Worm (Caenorhabditis elegans) whole organism, L2 larva: ENCODE measurements around the gene ZK353.3.

Source experiments
- C34F6.9 ChIP-seq: fragments of 150-350 bp; optimal IDR thresholded peaks from 2 replicates; lab custom pipeline; 2014; ENCODE audit warnings: missing biosample characterization, missing genetic modification characterization
- F13H6.1 ChIP-seq: sonication (generic microtip); optimal IDR thresholded peaks from 2 replicates; lab custom pipeline; 2016; ENCODE audit warnings: missing genetic modification characterization, missing compliant biosample characterization
- Y55F3AM.14 ChIP-seq: fragments of 200-800 bp; sonication (Bioruptor generic); optimal IDR thresholded peaks from 2 replicates; lab custom pipeline; 2018; ENCODE audit warnings: mild to moderate bottlenecking, missing genetic modification characterization, missing compliant biosample characterization
- ZK546.5 ChIP-seq: sonication (generic microtip); optimal IDR thresholded peaks from 2 replicates; lab custom pipeline; 2017; ENCODE audit warnings: missing biosample characterization, missing genetic modification characterization
- blmp-1 ChIP-seq: sonication (generic microtip); optimal IDR thresholded peaks from 2 replicates; lab custom pipeline; 2017; ENCODE audit warnings: missing genetic modification characterization, mild to moderate bottlenecking, missing compliant biosample characterization, antibody characterized with exemption, moderate library complexity; ENCODE audit not compliant: insufficient read depth
- crh-2 ChIP-seq: sonication (generic microtip); optimal IDR thresholded peaks from 2 replicates; lab custom pipeline; 2017; ENCODE audit warnings: missing biosample characterization, missing genetic modification characterization
- dmd-4 ChIP-seq: sonication (generic microtip); optimal IDR thresholded peaks from 2 replicates; lab custom pipeline; 2017; ENCODE audit warnings: missing biosample characterization, missing genetic modification characterization
- egl-27 ChIP-seq: sonication (generic microtip); optimal IDR thresholded peaks from 3 replicates; lab custom pipeline; 2017; ENCODE audit warnings: missing biosample characterization, missing genetic modification reagents, missing genetic modification characterization
- elt-1 ChIP-seq: fragments of 150-350 bp; optimal IDR thresholded peaks from 2 replicates; lab custom pipeline; 2014; ENCODE audit warnings: missing biosample characterization, missing genetic modification characterization
- elt-3 ChIP-seq: sonication (generic microtip); optimal IDR thresholded peaks from 2 replicates; lab custom pipeline; 2017; ENCODE audit warnings: missing biosample characterization, missing genetic modification characterization
- fos-1 ChIP-seq: fragments of 150-350 bp; optimal IDR thresholded peaks from 2 replicates; lab custom pipeline; 2014; ENCODE audit warnings: missing biosample characterization, missing genetic modification characterization
- gmeb-1 ChIP-seq: fragments of 150-350 bp; optimal IDR thresholded peaks from 2 replicates; lab custom pipeline; 2014; ENCODE audit warnings: missing biosample characterization, missing genetic modification characterization
- lin-11 ChIP-seq: fragments of 150-350 bp; sonication (generic microtip); optimal IDR thresholded peaks from 2 replicates; lab custom pipeline; 2014; ENCODE audit warnings: missing biosample characterization, missing genetic modification characterization, inconsistent platforms, mixed read lengths
- lin-13 ChIP-seq: fragments of 150-350 bp; optimal IDR thresholded peaks from 2 replicates; lab custom pipeline; 2014; ENCODE audit warnings: missing biosample characterization, missing genetic modification reagents, missing genetic modification characterization
- lin-39 ChIP-seq: fragments of 150-350 bp; optimal IDR thresholded peaks from 2 replicates; lab custom pipeline; 2014; ENCODE audit warnings: missing biosample characterization, missing genetic modification reagents, missing genetic modification characterization
- lsy-2 ChIP-seq, 2 experiments: fragments of 150-350 bp in 1 of 2; sonication (generic microtip) in 1 of 2; optimal IDR thresholded peaks; 2 replicates each; lab custom pipeline; 2014 to 2017; ENCODE audit warnings: missing biosample characterization in 2 of 2, missing genetic modification characterization in 2 of 2
- mab-5 ChIP-seq: fragments of 150-350 bp; optimal IDR thresholded peaks from 2 replicates; lab custom pipeline; 2014; ENCODE audit warnings: missing biosample characterization, missing genetic modification characterization
- mbf-1 ChIP-seq: sonication (generic microtip); optimal IDR thresholded peaks from 2 replicates; lab custom pipeline; 2017; ENCODE audit warnings: missing biosample characterization, missing genetic modification characterization
- mdl-1 ChIP-seq, 2 experiments: fragments of 150-350 bp in 1 of 2; sonication (generic microtip) in 1 of 2; optimal IDR thresholded peaks; 2 replicates each; lab custom pipeline; 2017; ENCODE audit warnings: missing biosample characterization in 2 of 2, missing genetic modification characterization in 2 of 2
- nhr-11 ChIP-seq: fragments of 150-350 bp; optimal IDR thresholded peaks from 2 replicates; lab custom pipeline; 2014; ENCODE audit warnings: missing biosample characterization, missing genetic modification characterization
- nhr-12 ChIP-seq: fragments of 150-350 bp; optimal IDR thresholded peaks from 2 replicates; lab custom pipeline; 2014; ENCODE audit warnings: missing biosample characterization, missing genetic modification characterization
- nhr-129 ChIP-seq: fragments of 150-350 bp; optimal IDR thresholded peaks from 2 replicates; lab custom pipeline; 2014; ENCODE audit warnings: missing biosample characterization, missing genetic modification characterization
- nhr-21 ChIP-seq: fragments of 150-350 bp; optimal IDR thresholded peaks from 2 replicates; lab custom pipeline; 2014; ENCODE audit warnings: missing biosample characterization, missing genetic modification characterization
- nhr-23 ChIP-seq: fragments of 150-350 bp; optimal IDR thresholded peaks from 2 replicates; lab custom pipeline; 2014; ENCODE audit warnings: missing biosample characterization, missing genetic modification reagents, missing genetic modification characterization
- nhr-237 ChIP-seq: fragments of 150-350 bp; optimal IDR thresholded peaks from 2 replicates; lab custom pipeline; 2014; ENCODE audit warnings: missing biosample characterization, missing genetic modification characterization
- nhr-25 ChIP-seq: fragments of 150-350 bp; sonication (generic microtip); optimal IDR thresholded peaks from 3 replicates; lab custom pipeline; 2014; ENCODE audit warnings: missing biosample characterization, missing genetic modification characterization
- nhr-6 ChIP-seq: fragments of 150-350 bp; optimal IDR thresholded peaks from 2 replicates; lab custom pipeline; 2014; ENCODE audit warnings: missing biosample characterization, missing genetic modification characterization
- nhr-77 ChIP-seq: fragments of 150-350 bp; optimal IDR thresholded peaks from 2 replicates; lab custom pipeline; 2014; ENCODE audit warnings: missing biosample characterization, missing genetic modification characterization
- peb-1 ChIP-seq: fragments of 150-350 bp; optimal IDR thresholded peaks from 2 replicates; lab custom pipeline; 2014; ENCODE audit warnings: missing biosample characterization, missing genetic modification characterization
- sem-4 ChIP-seq: fragments of 150-350 bp; optimal IDR thresholded peaks from 2 replicates; lab custom pipeline; 2014; ENCODE audit warnings: missing biosample characterization, missing genetic modification reagents, missing genetic modification characterization
- sma-3 ChIP-seq: sonication (generic microtip); optimal IDR thresholded peaks from 2 replicates; lab custom pipeline; 2016; ENCODE audit warnings: missing genetic modification reagents, missing genetic modification characterization, missing compliant biosample characterization
- sma-9 ChIP-seq, 2 experiments: fragments of 150-350 bp in 1 of 2; sonication (generic microtip) in 1 of 2; optimal IDR thresholded peaks; 2 replicates each; lab custom pipeline; 2014 to 2016; ENCODE audit warnings: missing genetic modification characterization in 2 of 2, mild to moderate bottlenecking in 1 of 2, missing biosample characterization in 1 of 2, missing compliant biosample characterization in 1 of 2, missing genetic modification reagents in 1 of 2, moderate library complexity in 1 of 2
- snpc-4 ChIP-seq: fragments of 150-350 bp; optimal IDR thresholded peaks from 2 replicates; lab custom pipeline; 2014; ENCODE audit warnings: missing biosample characterization, missing genetic modification characterization
- unc-39 ChIP-seq: fragments of 150-350 bp; optimal IDR thresholded peaks from 2 replicates; lab custom pipeline; 2014; ENCODE audit warnings: missing biosample characterization, missing genetic modification characterization
- unc-55 ChIP-seq: fragments of 150-350 bp; sonication (generic microtip); optimal IDR thresholded peaks from 3 replicates; lab custom pipeline; 2014; ENCODE audit warnings: missing biosample characterization, missing genetic modification reagents, missing genetic modification characterization
- unc-62 ChIP-seq: fragments of 150-350 bp; optimal IDR thresholded peaks from 2 replicates; lab custom pipeline; 2014; ENCODE audit warnings: missing biosample characterization, missing genetic modification reagents, missing genetic modification characterization
- zag-1 ChIP-seq: fragments of 150-350 bp; optimal IDR thresholded peaks from 2 replicates; lab custom pipeline; 2014; ENCODE audit warnings: missing biosample characterization, missing genetic modification characterization
- ztf-1 ChIP-seq: fragments of 200-800 bp; sonication (Bioruptor generic); conservative IDR thresholded peaks from 2 replicates; pipeline ENCODE4 v1.3.6; 2022; ENCODE audit warnings: missing genetic modification characterization, missing compliant biosample characterization
- ztf-11 ChIP-seq: sonication (generic microtip); optimal IDR thresholded peaks from 2 replicates; lab custom pipeline; 2017; ENCODE audit warnings: missing biosample characterization, missing genetic modification characterization
- ztf-4 ChIP-seq: fragments of 150-350 bp; optimal IDR thresholded peaks from 2 replicates; lab custom pipeline; 2014; ENCODE audit warnings: missing biosample characterization, missing genetic modification characterization

ZK353.3 gene

ce11 chrIII:8425076-8425475 is 29.3 kb downstream of the ZK353.3 start (continued):
- TF ChIP-seq unc-62 (GFP tag; lab: Kevin White, UChicago) (no peak), nhr-21 (tag; lab: Kevin White, UChicago) (peak; percentile 49), mab-5 (no peak)

ce11 chrIII:8426271-8426670 is 30.5 kb downstream of the ZK353.3 start, which contains the start of gene cec-1:
cec-1 (plus strand) TSS chrIII:8426333.
- TF ChIP-seq unc-39 (tag; lab: Kevin White, UChicago) (no peak), F13H6.1 (tag; lab: Kevin White, UChicago) (no peak), lsy-2 (tag; optimal IDR thresholded peaks at IDR 0.05; lab: Kevin White, UChicago) (peak in 1 of 2 experiments; percentile 55), mab-5 (no peak), nhr-12 (tag; lab: Kevin White, UChicago) (no peak), ztf-1 (GFP tag; lab: Robert Waterston, UW) (no peak), elt-1 (tag; lab: Kevin White, UChicago) (no peak), unc-55 (peak; percentile 32), nhr-129 (no peak), lin-13 (GFP tag; lab: Kevin White, UChicago) (no peak), sem-4 (tag; lab: Kevin White, UChicago) (no peak), unc-62 (GFP tag; lab: Kevin White, UChicago) (no peak), nhr-77 (tag; lab: Kevin White, UChicago) (no peak), ztf-11 (no peak), nhr-11 (no peak), sma-3 (GFP tag; lab: Kevin White, UChicago) (no peak), nhr-6 (tag; lab: Kevin White, UChicago) (peak; percentile 7), zag-1 (tag; lab: Kevin White, UChicago) (no peak), nhr-25 (tag; lab: Kevin White, UChicago) (no peak), elt-3 (tag; lab: Kevin White, UChicago) (no peak), lin-39 (tag; lab: Kevin White, UChicago) (no peak), dmd-4 (tag; lab: Kevin White, UChicago) (no peak), sma-9 (GFP tag; optimal IDR thresholded peaks at IDR 0.05; lab: Kevin White, UChicago) (no peak), sma-9 (tag; optimal IDR thresholded peaks at IDR 0.05; lab: Kevin White, UChicago) (no peak), mdl-1 (tag; optimal IDR thresholded peaks at IDR 0.05; lab: Kevin White, UChicago) (no peak), ZK546.5 (no peak), lin-11 (tag; lab: Kevin White, UChicago) (no peak), nhr-21 (tag; lab: Kevin White, UChicago) (no peak), snpc-4 (tag; lab: Kevin White, UChicago) (no peak), crh-2 (peak; percentile 14), nhr-237 (tag; lab: Kevin White, UChicago) (no peak), fos-1 (tag; lab: Kevin White, UChicago) (no peak), egl-27 (tag; lab: Kevin White, UChicago) (no peak), blmp-1 (tag; lab: Kevin White, UChicago) (peak; percentile 66), mbf-1 (tag; lab: Kevin White, UChicago) (no peak), gmeb-1 (tag; lab: Kevin White, UChicago) (no peak), peb-1 (tag; lab: Kevin White, UChicago) (no peak), ztf-4 (no peak), nhr-23 (tag; lab: Kevin White, UChicago) (no peak), C34F6.9 (peak; percentile 14)

ce11 chrIII:8429035-8429434 is 33.2 kb downstream of the ZK353.3 start, which contains the start of gene ZK1236.1:
ZK1236.1 (plus strand) TSS chrIII:8429297.
- TF ChIP-seq peb-1 (tag; lab: Kevin White, UChicago) (no peak), unc-55 (peak; percentile 30), lsy-2 (tag; optimal IDR thresholded peaks at IDR 0.05; lab: Kevin White, UChicago) (peak in 1 of 2 experiments; percentile 18)

- no peak for TF ChIP-seq ztf-1 (GFP tag; lab: Robert Waterston, UW)
- TF ChIP-seq ZK546.5, result no peak
- no peak for TF ChIP-seq nhr-23 (tag; lab: Kevin White, UChicago)
- no peak for TF ChIP-seq lsy-2 (tag; optimal IDR thresholded peaks at IDR 0.05; lab: Kevin White, UChicago)
- TF ChIP-seq elt-3 (tag; lab: Kevin White, UChicago), result no peak
- TF ChIP-seq nhr-129, result no peak
- no peak for TF ChIP-seq fos-1 (tag; lab: Kevin White, UChicago)
- TF ChIP-seq lin-39 (tag; lab: Kevin White, UChicago), result no peak
- no peak for TF ChIP-seq nhr-11
- TF ChIP-seq nhr-12 (tag; lab: Kevin White, UChicago), result no peak
- no peak for TF ChIP-seq Y55F3AM.14 (GFP tag; lab: Kevin White, UChicago)
- TF ChIP-seq snpc-4 (tag; lab: Kevin White, UChicago), result no peak
- TF ChIP-seq sma-3 (GFP tag; lab: Kevin White, UChicago), result no peak
- TF ChIP-seq nhr-25 (tag; lab: Kevin White, UChicago), result no peak
- TF ChIP-seq peb-1 (tag; lab: Kevin White, UChicago), result no peak
- TF ChIP-seq mdl-1 (tag; optimal IDR thresholded peaks at IDR 0.05; lab: Kevin White, UChicago), result no peak
- no peak for TF ChIP-seq elt-1 (tag; lab: Kevin White, UChicago)
- TF ChIP-seq, all 48 proteins: peak for 0
These were observed 33.7 kb downstream of the ZK353.3 start for ce11 chrIII:8429497-8429896.
